Fruit fly (Drosophila melanogaster) whole organism, embryonic: ENCODE results near the gene ver.

ENCODE experiments used
- Bteb2 ChIP-seq: fragments of 200-800 bp; sonication (Bioruptor generic); optimal IDR thresholded peaks from 2 replicates; lab custom pipeline; 2016; ENCODE audit warnings: missing biosample characterization, missing genetic modification characterization
- CG10543 ChIP-seq: fragments of 200-800 bp; sonication (Bioruptor generic); optimal IDR thresholded peaks from 3 replicates; lab custom pipeline; 2017; ENCODE audit warnings: missing biosample characterization, mild to moderate bottlenecking, missing genetic modification characterization, moderate library complexity
- CG10565 ChIP-seq: fragments of 200-800 bp; sonication (Bioruptor generic); optimal IDR thresholded peaks from 3 replicates; lab custom pipeline; 2016; ENCODE audit warnings: missing biosample characterization, mild to moderate bottlenecking, missing genetic modification characterization
- CG11247 ChIP-seq: fragments of 200-800 bp; sonication (Bioruptor generic); IDR thresholded peaks from 2 replicates; pipeline ENCODE4 v1.3.6; 2022; ENCODE audit warnings: missing biosample characterization, missing genetic modification characterization
- CG11504 ChIP-seq: fragments of 200-800 bp; sonication (Bioruptor generic); optimal IDR thresholded peaks from 3 replicates; lab custom pipeline; 2019; ENCODE audit warnings: missing biosample characterization, mild to moderate bottlenecking, missing genetic modification characterization, moderate library complexity
- CG11723 ChIP-seq: fragments of 200-800 bp; sonication (Bioruptor generic); optimal IDR thresholded peaks from 2 replicates; lab custom pipeline; 2017; ENCODE audit warnings: missing biosample characterization, mild to moderate bottlenecking, missing genetic modification characterization
- CG12769 ChIP-seq: fragments of 200-800 bp; sonication (Bioruptor generic); optimal IDR thresholded peaks from 2 replicates; lab custom pipeline; 2019; ENCODE audit warnings: missing biosample characterization, mild to moderate bottlenecking, missing genetic modification characterization, moderate library complexity
- CG14441 ChIP-seq: fragments of 200-800 bp; sonication (Bioruptor generic); IDR thresholded peaks from 2 replicates; pipeline ENCODE4 v1.3.6; 2022; ENCODE audit warnings: missing biosample characterization, missing genetic modification characterization
- CG14710 ChIP-seq: fragments of 200-800 bp; sonication (Bioruptor generic); optimal IDR thresholded peaks from 3 replicates; lab custom pipeline; 2019; ENCODE audit warnings: missing biosample characterization, mild to moderate bottlenecking, missing genetic modification characterization, moderate library complexity
- CG15601 ChIP-seq: fragments of 200-800 bp; sonication (Bioruptor generic); optimal IDR thresholded peaks from 3 replicates; lab custom pipeline; 2019; ENCODE audit warnings: missing biosample characterization, mild to moderate bottlenecking, missing genetic modification characterization, moderate library complexity
- CG1603 ChIP-seq: fragments of 200-800 bp; sonication (Bioruptor generic); optimal IDR thresholded peaks from 2 replicates; lab custom pipeline; 2019; ENCODE audit warnings: missing biosample characterization, mild to moderate bottlenecking, missing genetic modification characterization, moderate library complexity
- CG16815 ChIP-seq: fragments of 200-800 bp; sonication (Bioruptor generic); optimal IDR thresholded peaks from 3 replicates; lab custom pipeline; 2017; ENCODE audit warnings: missing biosample characterization, mild to moderate bottlenecking, missing genetic modification characterization
- CG1792 ChIP-seq: fragments of 200-800 bp; sonication (Bioruptor generic); optimal IDR thresholded peaks from 2 replicates; lab custom pipeline; 2016; ENCODE audit warnings: missing biosample characterization, missing genetic modification characterization
- CG2678 ChIP-seq: fragments of 200-800 bp; sonication (Bioruptor generic); optimal IDR thresholded peaks from 3 replicates; lab custom pipeline; 2019; ENCODE audit warnings: missing biosample characterization, mild to moderate bottlenecking, missing genetic modification characterization, moderate library complexity
- CG3065 ChIP-seq: fragments of 200-800 bp; sonication (Bioruptor generic); optimal IDR thresholded peaks from 2 replicates; lab custom pipeline; 2016; ENCODE audit warnings: missing biosample characterization, missing genetic modification characterization
- CG3847 ChIP-seq: fragments of 200-800 bp; sonication (Bioruptor generic); IDR thresholded peaks from 2 replicates; pipeline ENCODE4 v1.3.6; 2022; ENCODE audit warnings: missing biosample characterization, missing genetic modification characterization
- CG6175 ChIP-seq: fragments of 200-800 bp; sonication (Bioruptor generic); IDR thresholded peaks from 3 replicates; pipeline ENCODE4 v1.3.6; 2022; ENCODE audit warnings: missing biosample characterization, missing genetic modification characterization
- CG7556 ChIP-seq: fragments of 200-800 bp; sonication (Bioruptor generic); optimal IDR thresholded peaks from 2 replicates; lab custom pipeline; 2017; ENCODE audit warnings: missing biosample characterization, mild to moderate bottlenecking, missing genetic modification characterization
- CG8281 ChIP-seq: fragments of 200-800 bp; sonication (Bioruptor generic); optimal IDR thresholded peaks from 2 replicates; lab custom pipeline; 2018; ENCODE audit warnings: missing biosample characterization, mild to moderate bottlenecking, missing genetic modification characterization, moderate library complexity
- CG9817 ChIP-seq: fragments of 200-800 bp; sonication (Bioruptor generic); optimal IDR thresholded peaks from 2 replicates; lab custom pipeline; 2018; ENCODE audit warnings: missing biosample characterization, mild to moderate bottlenecking, missing genetic modification characterization, moderate library complexity
- Chrac-16 ChIP-seq: fragments of 200-800 bp; sonication (Bioruptor generic); optimal IDR thresholded peaks from 3 replicates; lab custom pipeline; 2016; ENCODE audit warnings: missing biosample characterization, missing genetic modification characterization
- D ChIP-seq, 2 experiments: fragments of 200-800 bp in 1 of 2; fragments of >200 bp in 1 of 2; sonication (Bioruptor generic) in 1 of 2; optimal IDR thresholded peaks; 2 replicates in 1 of 2; 3 replicates in 1 of 2; lab custom pipeline; 2017; ENCODE audit warnings: mild to moderate bottlenecking in 1 of 2, missing biosample characterization in 1 of 2, missing genetic modification characterization in 1 of 2, missing genetic modification reagents in 1 of 2
- Dip2 ChIP-seq: fragments of 200-800 bp; sonication (Bioruptor generic); IDR thresholded peaks from 2 replicates; pipeline ENCODE4 v1.3.6; 2022; ENCODE audit warnings: missing biosample characterization, missing genetic modification characterization
- Hand ChIP-seq: fragments of 200-800 bp; sonication (Bioruptor generic); optimal IDR thresholded peaks from 2 replicates; lab custom pipeline; 2017; ENCODE audit warnings: mild to moderate bottlenecking, missing biosample characterization, missing genetic modification reagents, missing genetic modification characterization
- Lim3 ChIP-seq: fragments of 200-800 bp; sonication (Bioruptor generic); IDR thresholded peaks from 2 replicates; pipeline ENCODE4 v1.3.6; 2022; ENCODE audit warnings: missing biosample characterization, missing genetic modification characterization
- Lpt ChIP-seq: fragments of >200 bp; optimal IDR thresholded peaks from 2 replicates; lab custom pipeline; 2018; ENCODE audit warnings: missing biosample characterization, missing genetic modification characterization
- MESR4 ChIP-seq: fragments of 200-800 bp; sonication (Bioruptor generic); optimal IDR thresholded peaks from 2 replicates; lab custom pipeline; 2018; ENCODE audit warnings: missing biosample characterization, mild to moderate bottlenecking, missing genetic modification characterization, moderate library complexity
- Ssrp ChIP-seq: fragments of 200-800 bp; sonication (Bioruptor generic); optimal IDR thresholded peaks from 2 replicates; lab custom pipeline; 2018; ENCODE audit warnings: missing biosample characterization, mild to moderate bottlenecking, missing genetic modification characterization, moderate library complexity
- Taf1 ChIP-seq: fragments of 200-800 bp; sonication (Bioruptor generic); IDR thresholded peaks from 2 replicates; pipeline ENCODE4 v1.3.6; 2022; ENCODE audit warnings: missing biosample characterization, missing genetic modification characterization
- Xrp1 ChIP-seq: fragments of 200-800 bp; sonication (Bioruptor generic); IDR thresholded peaks from 2 replicates; pipeline ENCODE4 v1.3.6; 2022; ENCODE audit warnings: missing biosample characterization, missing genetic modification characterization
- ase ChIP-seq: fragments of 200-800 bp; sonication (Bioruptor generic); IDR thresholded peaks from 3 replicates; pipeline ENCODE4 v1.3.6; 2022; ENCODE audit warnings: missing biosample characterization, missing genetic modification characterization
- chm ChIP-seq: fragments of 200-800 bp; sonication (Bioruptor generic); IDR thresholded peaks from 2 replicates; pipeline ENCODE4 v1.3.6; 2022; ENCODE audit warnings: missing biosample characterization, missing genetic modification characterization
- danr ChIP-seq: fragments of 200-800 bp; sonication (Bioruptor generic); IDR thresholded peaks from 2 replicates; pipeline ENCODE4 v1.3.6; 2022; ENCODE audit warnings: missing biosample characterization, missing genetic modification characterization
- dimm ChIP-seq: fragments of 200-800 bp; sonication (Bioruptor generic); IDR thresholded peaks from 2 replicates; pipeline ENCODE4 v1.3.6; 2022; ENCODE audit warnings: missing biosample characterization, missing genetic modification characterization
- dmrt99B ChIP-seq: fragments of 200-800 bp; sonication (Bioruptor generic); optimal IDR thresholded peaks from 2 replicates; lab custom pipeline; 2018; ENCODE audit warnings: missing biosample characterization, mild to moderate bottlenecking, missing genetic modification characterization, moderate library complexity
- dpn ChIP-seq, 2 experiments: fragments of 200-800 bp; sonication (Bioruptor generic); optimal IDR thresholded peaks; 3 replicates each; lab custom pipeline; 2016; ENCODE audit warnings: missing biosample characterization in 2 of 2, missing genetic modification characterization in 2 of 2
- gem ChIP-seq: fragments of 200-800 bp; sonication (Bioruptor generic); optimal IDR thresholded peaks from 2 replicates; lab custom pipeline; 2019; ENCODE audit warnings: missing biosample characterization, mild to moderate bottlenecking, missing genetic modification characterization, moderate library complexity
- h ChIP-seq: fragments of >200 bp; optimal IDR thresholded peaks from 2 replicates; lab custom pipeline; 2017
- hbn ChIP-seq: fragments of 200-800 bp; sonication (Bioruptor generic); IDR thresholded peaks from 2 replicates; pipeline ENCODE4 v1.3.6; 2022; ENCODE audit warnings: missing biosample characterization, missing genetic modification characterization; ENCODE audit not compliant: partially characterized antibody
- ken ChIP-seq: fragments of 200-800 bp; sonication (Bioruptor generic); IDR thresholded peaks from 3 replicates; pipeline ENCODE4 v1.3.6; 2022; ENCODE audit warnings: missing biosample characterization, missing genetic modification characterization
- luna ChIP-seq: fragments of 200-800 bp; sonication (Bioruptor generic); optimal IDR thresholded peaks from 2 replicates; lab custom pipeline; 2016; ENCODE audit warnings: missing biosample characterization, missing genetic modification characterization
- peb ChIP-seq: fragments of 200-800 bp; sonication (Bioruptor generic); IDR thresholded peaks from 2 replicates; pipeline ENCODE4 v1.3.6; 2022; ENCODE audit warnings: missing biosample characterization, missing genetic modification characterization
- prd ChIP-seq, 3 experiments: fragments of >200 bp in 2 of 3; fragments of 200-800 bp in 1 of 3; sonication (Bioruptor generic) in 1 of 3; optimal IDR thresholded peaks in 2 of 3; IDR thresholded peaks in 1 of 3; 2 replicates in 2 of 3; 3 replicates in 1 of 3; pipeline versions ENCODE4 v1.3.6 to Lab custom; 2017 to 2022; ENCODE audit warnings: missing biosample characterization in 1 of 3, missing genetic modification characterization in 1 of 3
- pzg ChIP-seq: fragments of 200-800 bp; sonication (Bioruptor generic); optimal IDR thresholded peaks from 3 replicates; lab custom pipeline; 2018; ENCODE audit warnings: missing biosample characterization, mild to moderate bottlenecking, missing genetic modification characterization, moderate library complexity
- sc ChIP-seq, 3 experiments: fragments of >200 bp in 2 of 3; fragments of 200-800 bp in 1 of 3; sonication (Bioruptor generic) in 1 of 3; optimal IDR thresholded peaks; 2 replicates in 2 of 3; 3 replicates in 1 of 3; lab custom pipeline; 2017; ENCODE audit warnings: mild to moderate bottlenecking in 1 of 3, missing biosample characterization in 1 of 3, missing genetic modification characterization in 1 of 3, missing genetic modification reagents in 1 of 3
- tio ChIP-seq: fragments of 200-800 bp; sonication (Bioruptor generic); optimal IDR thresholded peaks from 2 replicates; lab custom pipeline; 2017; ENCODE audit warnings: missing biosample characterization, missing genetic modification characterization, inconsistent platforms
- trem ChIP-seq: fragments of 200-800 bp; optimal IDR thresholded peaks from 3 replicates; lab custom pipeline; 2019; ENCODE audit warnings: missing biosample characterization, mild to moderate bottlenecking, missing genetic modification characterization, moderate library complexity
- unpg ChIP-seq: fragments of 200-800 bp; sonication (Bioruptor generic); optimal IDR thresholded peaks from 3 replicates; lab custom pipeline; 2018; ENCODE audit warnings: missing biosample characterization, mild to moderate bottlenecking, missing genetic modification characterization, moderate library complexity
- wdn ChIP-seq: fragments of 200-800 bp; sonication (Bioruptor generic); IDR thresholded peaks from 2 replicates; pipeline ENCODE4 v1.3.6; 2022; ENCODE audit warnings: missing biosample characterization, missing genetic modification characterization
- z ChIP-seq: fragments of 200-800 bp; sonication (Bioruptor generic); IDR thresholded peaks from 3 replicates; pipeline ENCODE4 v1.3.6; 2022; ENCODE audit warnings: missing biosample characterization, missing genetic modification characterization

Gene ver

dm6 chr3L:12501249-12501648 lies 22.5 kb upstream of the ver start, which contains the start of the genes CG10638 and CG10681 (continued):
- no peak for TF ChIP-seq Ssrp (tag; lab: Kevin White, UChicago)
- no peak for TF ChIP-seq CG1792 (GFP tag; lab: Kevin White, UChicago)
- no peak for TF ChIP-seq sc (optimal IDR thresholded peaks at IDR 0.05; lab: Kevin White, UChicago)
- TF ChIP-seq sc (GFP tag; optimal IDR thresholded peaks at IDR 0.05; lab: Kevin White, UChicago): no peak
- TF ChIP-seq CG11504 (tag; lab: Kevin White, UChicago): peak; percentile 58
- peak; percentile 31 for TF ChIP-seq CG15601 (tag; lab: Kevin White, UChicago)
- TF ChIP-seq MESR4 (GFP tag; lab: Kevin White, UChicago): no peak
- peak; percentile 9 for TF ChIP-seq CG10543 (GFP tag; lab: Kevin White, UChicago)
- TF ChIP-seq CG3065 (GFP tag; lab: Kevin White, UChicago): no peak
- TF ChIP-seq CG8281 (tag; lab: Kevin White, UChicago): no peak
- TF ChIP-seq dpn (GFP tag; optimal IDR thresholded peaks at IDR 0.05; lab: Kevin White, UChicago): peak in 1 of 2 experiments; percentile 50
- no peak for TF ChIP-seq dimm (GFP tag; lab: Robert Waterston, UW)
- TF ChIP-seq D (optimal IDR thresholded peaks at IDR 0.05; lab: Kevin White, UChicago): no peak
- no peak for TF ChIP-seq D (GFP tag; optimal IDR thresholded peaks at IDR 0.05; lab: Kevin White, UChicago)
- peak; percentile 43 for TF ChIP-seq CG1603
- TF ChIP-seq CG14710 (tag; lab: Kevin White, UChicago): peak; percentile 81
- TF ChIP-seq z (GFP tag; lab: Robert Waterston, UW): no peak
- TF ChIP-seq unpg (GFP tag; lab: Kevin White, UChicago): peak; percentile 54
- TF ChIP-seq CG14441 (GFP tag; lab: Robert Waterston, UW): no peak
- no peak for TF ChIP-seq CG12769 (tag; lab: Kevin White, UChicago)
- TF ChIP-seq Bteb2: peak; percentile 25
- TF ChIP-seq pzg (GFP tag; lab: Kevin White, UChicago): peak; percentile 60
- peak; percentile 48 for TF ChIP-seq Chrac-16 (GFP tag; lab: Kevin White, UChicago)
- TF ChIP-seq ase: no peak
- TF ChIP-seq CG11247: no peak
- no peak for TF ChIP-seq CG6175
- peak; percentile 17 for TF ChIP-seq CG7556 (GFP tag; lab: Kevin White, UChicago)
- no peak for TF ChIP-seq Lim3 (GFP tag; lab: Robert Waterston, UW)
- peak; percentile 98 for TF ChIP-seq trem
- TF ChIP-seq CG11723 (GFP tag; lab: Kevin White, UChicago): no peak
- peak; percentile 46 for TF ChIP-seq CG2678
- TF ChIP-seq tio: no peak
- no peak for TF ChIP-seq dmrt99B
- TF ChIP-seq CG16815 (GFP tag; lab: Kevin White, UChicago): no peak
- TF ChIP-seq prd (optimal IDR thresholded peaks at IDR 0.05; lab: Kevin White, UChicago): no peak
- TF ChIP-seq prd (GFP tag; IDR thresholded peaks at IDR 0.05; lab: Robert Waterston, UW): no peak
- TF ChIP-seq CG9817: no peak
- TF ChIP-seq Taf1 (GFP tag; lab: Robert Waterston, UW): no peak
- TF ChIP-seq ken: no peak; the same call in 2 of the 3 replicates
- TF ChIP-seq Xrp1 (GFP tag; lab: Robert Waterston, UW): peak; percentile 47
- TF ChIP-seq wdn (GFP tag; lab: Robert Waterston, UW): no peak
- no peak for TF ChIP-seq Lpt (GFP tag; lab: Kevin White, UChicago)
- no peak for TF ChIP-seq h (lab: Kevin White, UChicago)
- no peak for TF ChIP-seq Hand (GFP tag; lab: Kevin White, UChicago)
- TF ChIP-seq CG3847 (GFP tag; lab: Robert Waterston, UW): peak; percentile 67
- TF ChIP-seq Dip2: no peak
- no peak for TF ChIP-seq peb (GFP tag; lab: Robert Waterston, UW)
- TF ChIP-seq gem (tag; lab: Kevin White, UChicago): peak; percentile 61
- TF ChIP-seq chm (GFP tag; lab: Robert Waterston, UW): no peak
- TF ChIP-seq luna (GFP tag; lab: Kevin White, UChicago): no peak
- no peak for TF ChIP-seq danr (GFP tag; lab: Robert Waterston, UW)
- TF ChIP-seq hbn (GFP tag; lab: Robert Waterston, UW): no peak
- no peak for TF ChIP-seq CG10565 (GFP tag; lab: Kevin White, UChicago)
